Fruit fly (Drosophila melanogaster) whole organism, embryonic: ENCODE data around the gene CG4733.

Experiments
- ATbp ChIP-seq: fragments of 200-800 bp; sonication (Bioruptor generic); optimal IDR thresholded peaks from 2 replicates; lab custom pipeline; 2017; ENCODE audit warnings: missing biosample characterization, mild to moderate bottlenecking, missing genetic modification characterization, missing genetic modification reagents
- Blimp-1 ChIP-seq: fragments of 200-800 bp; sonication (Bioruptor generic); optimal IDR thresholded peaks from 3 replicates; lab custom pipeline; 2018; ENCODE audit warnings: missing biosample characterization, missing genetic modification characterization, mild to moderate bottlenecking, moderate library complexity, missing genetic modification reagents
- CG1024 ChIP-seq: fragments of 200-800 bp; sonication (Bioruptor generic); IDR thresholded peaks from 2 replicates; pipeline ENCODE4 v1.3.6; 2022; ENCODE audit warnings: missing biosample characterization, missing genetic modification characterization
- CG10321 ChIP-seq: fragments of 200-800 bp; sonication (Bioruptor generic); IDR thresholded peaks from 2 replicates; pipeline ENCODE4 v1.3.6; 2022; ENCODE audit warnings: missing biosample characterization, missing genetic modification characterization
- CG11560 ChIP-seq: fragments of 200-800 bp; sonication (Bioruptor generic); IDR thresholded peaks from 3 replicates; pipeline ENCODE4 v1.3.6; 2022; ENCODE audit warnings: missing biosample characterization, missing genetic modification characterization
- CG12071 ChIP-seq: fragments of 200-800 bp; sonication (Bioruptor generic); optimal IDR thresholded peaks from 3 replicates; lab custom pipeline; 2018; ENCODE audit warnings: missing biosample characterization, mild to moderate bottlenecking, missing genetic modification characterization
- CG12659 ChIP-seq: fragments of 200-800 bp; sonication (Bioruptor generic); optimal IDR thresholded peaks from 3 replicates; lab custom pipeline; 2017; ENCODE audit warnings: mild to moderate bottlenecking, missing biosample characterization, missing genetic modification reagents, missing genetic modification characterization
- CG14014 ChIP-seq: fragments of 200-800 bp; sonication (Bioruptor generic); IDR thresholded peaks from 2 replicates; pipeline ENCODE4 v1.3.6; 2022; ENCODE audit warnings: missing biosample characterization, missing genetic modification characterization
- CG17802 ChIP-seq: fragments of 200-800 bp; sonication (Bioruptor generic); optimal IDR thresholded peaks from 2 replicates; lab custom pipeline; 2018; ENCODE audit warnings: missing biosample characterization, mild to moderate bottlenecking, missing genetic modification characterization, moderate library complexity
- CG2116 ChIP-seq: fragments of 200-800 bp; sonication (Bioruptor generic); optimal IDR thresholded peaks from 3 replicates; lab custom pipeline; 2018; ENCODE audit warnings: missing biosample characterization, mild to moderate bottlenecking, missing genetic modification characterization
- CG2120 ChIP-seq: fragments of 200-800 bp; sonication (Bioruptor generic); optimal IDR thresholded peaks from 3 replicates; lab custom pipeline; 2016; ENCODE audit warnings: missing biosample characterization, missing genetic modification characterization
- CG4707 ChIP-seq: fragments of 200-800 bp; sonication (Bioruptor generic); optimal IDR thresholded peaks from 2 replicates; lab custom pipeline; 2018; ENCODE audit warnings: missing biosample characterization, mild to moderate bottlenecking, missing genetic modification characterization, moderate library complexity
- CG4854 ChIP-seq: fragments of 200-800 bp; sonication (Bioruptor generic); optimal IDR thresholded peaks from 2 replicates; lab custom pipeline; 2016; ENCODE audit warnings: missing biosample characterization, missing genetic modification characterization, inconsistent platforms
- CG8944 ChIP-seq: fragments of 200-800 bp; sonication (Bioruptor generic); optimal IDR thresholded peaks from 3 replicates; lab custom pipeline; 2016; ENCODE audit warnings: missing biosample characterization, missing genetic modification characterization
- CG9932 ChIP-seq: fragments of 200-800 bp; sonication (Bioruptor generic); IDR thresholded peaks from 2 replicates; pipeline ENCODE4 v1.3.6; 2022; ENCODE audit warnings: missing biosample characterization, missing genetic modification characterization
- CrebB ChIP-seq: fragments of 200-800 bp; sonication (Bioruptor generic); optimal IDR thresholded peaks from 3 replicates; lab custom pipeline; 2018; ENCODE audit warnings: missing biosample characterization, mild to moderate bottlenecking, missing genetic modification characterization
- Deaf1 ChIP-seq: fragments of 200-800 bp; optimal IDR thresholded peaks from 3 replicates; lab custom pipeline; 2019; ENCODE audit warnings: missing biosample characterization, mild to moderate bottlenecking, missing genetic modification characterization, moderate library complexity
- Ets65A ChIP-seq: fragments of 200-800 bp; sonication (Bioruptor generic); peaks from one replicate; lab custom pipeline; 2016; ENCODE audit warnings: missing biosample characterization, missing genetic modification characterization
- HLH4C ChIP-seq: fragments of 200-800 bp; sonication (Bioruptor generic); IDR thresholded peaks from 3 replicates; pipeline ENCODE4 v1.3.6; 2022; ENCODE audit warnings: missing biosample characterization, missing genetic modification characterization; ENCODE audit not compliant: partially characterized antibody
- Kr ChIP-seq: fragments of 200-800 bp; sonication (Bioruptor generic); optimal IDR thresholded peaks from 2 replicates; lab custom pipeline; 2017; ENCODE audit warnings: missing biosample characterization, mild to moderate bottlenecking, missing genetic modification characterization
- MBD-R2 ChIP-seq: fragments of 200-800 bp; sonication (Bioruptor generic); IDR thresholded peaks from 2 replicates; pipeline ENCODE4 v1.3.6; 2022; ENCODE audit warnings: missing biosample characterization, missing genetic modification characterization
- Med ChIP-seq: fragments of 200-800 bp; sonication (Bioruptor generic); peaks from one replicate; lab custom pipeline; 2016; ENCODE audit warnings: missing biosample characterization, missing genetic modification characterization, mild to moderate bottlenecking, inconsistent platforms, moderate library complexity
- Meics ChIP-seq: fragments of 200-800 bp; sonication (Bioruptor generic); optimal IDR thresholded peaks from 2 replicates; lab custom pipeline; 2017; ENCODE audit warnings: missing biosample characterization, mild to moderate bottlenecking, missing genetic modification characterization
- Rfx ChIP-seq: fragments of 200-800 bp; sonication (Bioruptor generic); IDR thresholded peaks from 2 replicates; pipeline ENCODE4 v1.3.6; 2022; ENCODE audit warnings: missing biosample characterization, missing genetic modification characterization
- Sin3A ChIP-seq: fragments of >200 bp; optimal IDR thresholded peaks from 2 replicates; lab custom pipeline; 2018
- Tbp ChIP-seq: fragments of >200 bp; optimal IDR thresholded peaks from 2 replicates; lab custom pipeline; 2018; ENCODE audit warnings: missing biosample characterization, missing genetic modification characterization
- Xbp1 ChIP-seq: fragments of 200-800 bp; sonication (Bioruptor generic); optimal IDR thresholded peaks from 3 replicates; lab custom pipeline; 2016; ENCODE audit warnings: missing biosample characterization, mild to moderate bottlenecking, missing genetic modification characterization
- ac ChIP-seq: fragments of 200-800 bp; sonication (Bioruptor generic); optimal IDR thresholded peaks from 3 replicates; lab custom pipeline; 2017; ENCODE audit warnings: missing biosample characterization, mild to moderate bottlenecking, missing genetic modification characterization
- amos ChIP-seq: fragments of 200-800 bp; sonication (Bioruptor generic); IDR thresholded peaks from 2 replicates; pipeline ENCODE4 v1.3.6; 2022; ENCODE audit warnings: missing biosample characterization, missing genetic modification characterization; ENCODE audit not compliant: partially characterized antibody
- ap ChIP-seq: fragments of 200-800 bp; sonication (Bioruptor generic); IDR thresholded peaks from 2 replicates; pipeline ENCODE4 v1.3.6; 2022; ENCODE audit warnings: missing biosample characterization, missing genetic modification characterization
- cg ChIP-seq: fragments of 200-800 bp; sonication (Bioruptor generic); optimal IDR thresholded peaks from 3 replicates; lab custom pipeline; 2019; ENCODE audit warnings: missing biosample characterization, mild to moderate bottlenecking, missing genetic modification characterization, moderate library complexity
- chif ChIP-seq, 2 experiments: fragments of 200-800 bp; sonication (Bioruptor generic); optimal IDR thresholded peaks; 3 replicates each; lab custom pipeline; 2016; ENCODE audit warnings: missing biosample characterization in 2 of 2, missing genetic modification characterization in 2 of 2
- chm ChIP-seq: fragments of 200-800 bp; sonication (Bioruptor generic); IDR thresholded peaks from 2 replicates; pipeline ENCODE4 v1.3.6; 2022; ENCODE audit warnings: missing biosample characterization, missing genetic modification characterization
- nerfin-1 ChIP-seq: fragments of 200-800 bp; sonication (Bioruptor generic); optimal IDR thresholded peaks from 3 replicates; lab custom pipeline; 2019; ENCODE audit warnings: missing biosample characterization, mild to moderate bottlenecking, missing genetic modification characterization, moderate library complexity
- pnt ChIP-seq: fragments of 200-800 bp; sonication (Bioruptor generic); optimal IDR thresholded peaks from 3 replicates; lab custom pipeline; 2016; ENCODE audit warnings: missing biosample characterization, missing genetic modification characterization
- pzg ChIP-seq: fragments of 200-800 bp; sonication (Bioruptor generic); optimal IDR thresholded peaks from 3 replicates; lab custom pipeline; 2018; ENCODE audit warnings: missing biosample characterization, mild to moderate bottlenecking, missing genetic modification characterization, moderate library complexity
- row ChIP-seq: fragments of 200-800 bp; sonication (Bioruptor generic); IDR thresholded peaks from 3 replicates; pipeline ENCODE4 v1.3.6; 2022; ENCODE audit warnings: missing biosample characterization, missing genetic modification characterization
- schlank ChIP-seq: fragments of 200-800 bp; sonication (Bioruptor generic); optimal IDR thresholded peaks from 2 replicates; lab custom pipeline; 2018; ENCODE audit warnings: missing biosample characterization, mild to moderate bottlenecking, missing genetic modification characterization
- shn ChIP-seq: fragments of 200-800 bp; sonication (Bioruptor generic); optimal IDR thresholded peaks from 3 replicates; lab custom pipeline; 2016; ENCODE audit warnings: missing biosample characterization, missing genetic modification characterization
- trh ChIP-seq: fragments of 200-800 bp; sonication (Bioruptor generic); optimal IDR thresholded peaks from 2 replicates; lab custom pipeline; 2016; ENCODE audit warnings: missing biosample characterization, missing genetic modification characterization
- vfl ChIP-seq: fragments of 200-800 bp; sonication (Bioruptor generic); optimal IDR thresholded peaks from 2 replicates; lab custom pipeline; 2016; ENCODE audit warnings: missing biosample characterization, missing genetic modification characterization
- yki ChIP-seq: fragments of >200 bp; optimal IDR thresholded peaks from 3 replicates; lab custom pipeline; 2018

Gene CG4733

DNA sequence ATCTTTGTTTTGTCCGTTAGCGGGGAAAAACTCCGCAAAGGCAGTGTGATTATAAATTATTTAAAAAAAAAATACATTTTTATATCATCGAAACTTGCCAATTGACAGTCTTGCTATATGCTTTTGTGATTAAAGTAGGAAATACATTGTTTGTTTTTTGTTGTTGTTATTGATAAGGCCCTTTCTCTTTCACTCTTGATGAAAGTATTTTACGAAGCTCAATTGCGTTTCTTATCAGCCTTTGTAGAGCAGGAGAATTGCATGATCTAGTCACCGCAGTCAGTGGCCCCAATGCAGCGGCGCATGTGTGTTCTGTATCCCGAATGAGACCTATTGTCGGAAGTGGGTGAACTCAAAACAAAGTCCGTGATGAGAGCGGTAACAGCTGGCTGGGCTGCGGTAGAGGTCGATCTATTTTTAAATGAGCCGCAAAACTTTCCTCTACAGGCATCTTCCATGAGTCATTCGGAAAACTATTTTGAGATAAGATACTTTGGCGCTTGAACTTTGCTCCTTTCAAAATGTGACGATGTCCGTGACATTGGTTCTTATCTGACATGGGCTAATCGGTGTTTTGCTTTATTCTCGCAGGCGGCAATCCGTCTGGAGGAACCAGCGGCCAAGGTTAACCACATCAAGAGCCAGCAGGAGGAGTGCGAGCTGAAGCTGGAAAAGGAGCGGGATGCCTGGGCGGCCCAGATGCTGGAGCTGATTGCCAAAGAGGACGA is 20.0 kb downstream of the CG4733 start (continued):
- no peak for TF ChIP-seq cg
- no peak for TF ChIP-seq vfl (GFP tag; lab: Kevin White, UChicago)
- peak; percentile 19 for TF ChIP-seq ATbp

DNA sequence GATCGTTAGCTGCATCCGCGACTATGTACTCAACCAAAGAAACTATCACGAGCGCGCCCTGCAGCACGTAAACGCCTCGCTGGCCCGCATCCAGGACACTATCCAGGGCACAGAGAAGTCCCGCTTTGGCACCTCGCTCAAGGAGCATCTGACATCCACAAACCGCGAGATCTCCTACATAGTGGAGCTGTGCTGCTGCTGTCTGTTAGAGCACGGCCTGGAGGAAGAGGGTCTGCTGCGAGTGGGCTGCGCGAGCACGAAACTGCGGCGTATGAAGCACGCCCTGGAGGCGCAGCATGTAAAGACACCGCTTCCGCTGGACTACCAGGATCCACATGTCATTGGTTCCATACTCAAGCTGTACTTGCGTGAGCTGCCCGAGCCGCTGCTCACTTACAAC is 20.5 kb downstream of the CG4733 start:
- peak; percentile 91 for TF ChIP-seq Ets65A (GFP tag; lab: Kevin White, UChicago)
- peak; percentile 69 for TF ChIP-seq Med (GFP tag; lab: Kevin White, UChicago)
- TF ChIP-seq yki (lab: Kevin White, UChicago): no peak
- TF ChIP-seq, all 482 proteins: peak for 2

DNA sequence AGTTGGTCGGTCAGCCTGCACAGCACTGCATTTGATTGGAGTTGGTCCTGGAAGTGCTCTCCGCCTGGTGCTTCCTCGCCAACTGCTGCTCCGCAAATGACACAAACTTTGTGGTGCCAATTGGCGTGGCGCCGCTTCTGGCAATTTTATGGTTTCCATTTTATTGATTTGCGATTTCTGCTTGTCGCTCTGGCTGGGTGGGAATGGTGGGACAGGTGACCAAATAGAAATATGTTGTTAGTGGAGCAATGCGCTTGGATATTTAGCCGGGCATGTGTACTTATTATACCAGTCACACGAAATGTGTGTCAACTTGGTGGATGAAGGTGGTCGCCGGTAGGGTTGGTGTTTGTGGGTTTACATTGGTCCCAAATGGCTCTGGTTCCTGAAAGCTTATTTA is 24.8 kb downstream of the CG4733 start, which contains the start of the genes Xport-A and Xport-B:
TSS of gene Xport-A (minus strand) at position 101 of the 400 bp plus-strand sequence.
TSS of gene Xport-B (minus strand) at position 101 of the 400 bp plus-strand sequence.
- TF ChIP-seq Tbp: no peak
- peak; percentile 57 for TF ChIP-seq Ets65A (GFP tag; lab: Kevin White, UChicago)

DNA sequence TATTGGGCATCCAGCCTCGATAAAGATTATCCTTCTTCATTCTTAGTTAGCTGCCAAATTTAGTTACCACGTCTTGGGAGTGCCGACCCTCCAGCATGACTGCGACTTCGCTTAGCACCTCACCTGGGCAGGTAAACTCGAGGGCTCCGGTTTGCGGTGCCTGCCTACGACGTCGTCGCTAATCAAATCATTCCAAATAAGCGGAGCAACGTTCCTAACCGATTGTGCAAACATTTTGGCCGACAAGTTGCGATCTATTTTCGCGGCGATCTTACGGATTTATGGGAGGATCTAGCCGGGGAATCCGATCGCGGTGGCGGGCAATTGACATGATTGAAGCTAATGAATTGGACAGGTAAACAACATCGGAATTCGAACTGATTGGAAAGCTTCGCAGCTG is 27.2 kb downstream of the CG4733 start, which contains the start of gene CG4465:
TSS of gene CG4465 (minus strand) at position 101 of the 400 bp plus-strand sequence.
- TF ChIP-seq CG11560 (tag; lab: Robert Waterston, UW) (no peak), ac (GFP tag; lab: Kevin White, UChicago) (no peak)

DNA sequence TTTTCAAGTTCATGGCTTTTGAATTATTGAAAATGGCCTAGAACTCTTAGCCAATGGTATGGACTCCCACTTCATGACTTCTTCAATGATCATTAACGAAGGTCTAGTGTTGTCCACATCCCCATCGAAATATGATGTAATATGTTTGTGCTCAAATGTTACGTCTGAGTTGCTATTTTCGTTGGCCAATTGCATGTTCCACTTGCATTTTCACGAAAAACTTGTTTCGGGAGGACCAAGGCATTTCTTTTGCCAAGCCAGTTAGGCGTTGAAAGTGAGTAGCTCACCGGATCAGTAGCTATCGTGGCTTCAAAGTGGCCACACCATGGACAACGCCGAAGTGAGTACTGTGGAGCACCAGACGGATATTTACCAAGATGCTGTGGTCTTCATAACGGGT is 27.7 kb downstream of the CG4733 start, which contains the start of gene CG4770:
TSS of gene CG4770 (plus strand) at position 301 of the 400 bp plus-strand sequence.
- no peak for TF ChIP-seq MBD-R2 (GFP tag; lab: Robert Waterston, UW)
- no peak for TF ChIP-seq CG4707 (GFP tag; lab: Kevin White, UChicago)
- no peak for TF ChIP-seq Rfx
- no peak for TF ChIP-seq Xbp1 (GFP tag; lab: Kevin White, UChicago)
- no peak for TF ChIP-seq CG14014
- TF ChIP-seq trh: no peak
- no peak for TF ChIP-seq Sin3A (lab: Kevin White, UChicago)
- no peak for TF ChIP-seq CG9932 (GFP tag; lab: Robert Waterston, UW)
- no peak for TF ChIP-seq chm (GFP tag; lab: Robert Waterston, UW)

DNA sequence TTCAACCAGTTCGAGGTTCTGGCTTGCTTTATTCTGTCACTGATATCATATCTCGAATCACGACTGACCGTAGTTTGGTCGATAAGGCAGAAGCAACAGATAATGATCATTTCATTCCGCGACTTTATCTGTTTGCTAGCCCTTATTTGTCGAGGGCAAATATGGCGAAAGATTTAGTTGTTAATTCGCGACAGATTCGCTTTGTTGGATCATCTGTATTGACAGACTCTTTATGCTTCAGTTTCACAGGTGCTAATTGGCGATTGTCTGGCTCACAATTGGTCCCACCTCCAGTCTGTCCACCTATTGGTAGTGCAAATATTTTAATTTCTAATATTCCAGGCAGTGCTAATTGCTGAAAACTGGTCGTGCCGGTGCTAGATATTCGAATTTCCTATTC is 33.8 kb downstream of the CG4733 start:
- TF ChIP-seq CG4854 (no peak), CG10321 (GFP tag; lab: Robert Waterston, UW) (no peak), Meics (GFP tag; lab: Kevin White, UChicago) (peak; percentile 49), CrebB (tag; lab: Kevin White, UChicago) (no peak), pzg (no peak), CG1024 (GFP tag; lab: Robert Waterston, UW) (no peak), CG12071 (GFP tag; lab: Kevin White, UChicago) (peak; percentile 51), HLH4C (GFP tag; lab: Robert Waterston, UW) (no peak), Blimp-1 (GFP tag; lab: Kevin White, UChicago) (no peak), pnt (GFP tag; lab: Kevin White, UChicago) (no peak), CG17802 (no peak), CG8944 (GFP tag; lab: Kevin White, UChicago) (no peak), amos (GFP tag; lab: Robert Waterston, UW) (no peak), CG12659 (no peak), Deaf1 (tag; lab: Kevin White, UChicago) (no peak), chif (GFP tag; optimal IDR thresholded peaks at IDR 0.05; lab: Kevin White, UChicago) (no peak), CG2116 (no peak), Kr (GFP tag; lab: Kevin White, UChicago) (no peak), ap (GFP tag; lab: Robert Waterston, UW) (no peak), nerfin-1 (tag; lab: Kevin White, UChicago) (no peak), shn (no peak), CG14014 (peak; percentile 43; the same call in 1 of the 2 replicates), CG2120 (GFP tag; lab: Kevin White, UChicago) (peak; percentile 48), schlank (peak; percentile 24), row (no peak)
